Fruit fly (Drosophila melanogaster) ovary, adult (tissue): Measurements from ENCODE around the gene CG31326.

Experiments
- CG17801 ChIP-seq: fragments of 200-800 bp; optimal IDR thresholded peaks from 2 replicates; lab custom pipeline; 2019; ENCODE audit warnings: missing biosample characterization, mild to moderate bottlenecking, missing genetic modification characterization, moderate library complexity; ENCODE audit not compliant: partially characterized antibody

CG31326 gene

DNA sequence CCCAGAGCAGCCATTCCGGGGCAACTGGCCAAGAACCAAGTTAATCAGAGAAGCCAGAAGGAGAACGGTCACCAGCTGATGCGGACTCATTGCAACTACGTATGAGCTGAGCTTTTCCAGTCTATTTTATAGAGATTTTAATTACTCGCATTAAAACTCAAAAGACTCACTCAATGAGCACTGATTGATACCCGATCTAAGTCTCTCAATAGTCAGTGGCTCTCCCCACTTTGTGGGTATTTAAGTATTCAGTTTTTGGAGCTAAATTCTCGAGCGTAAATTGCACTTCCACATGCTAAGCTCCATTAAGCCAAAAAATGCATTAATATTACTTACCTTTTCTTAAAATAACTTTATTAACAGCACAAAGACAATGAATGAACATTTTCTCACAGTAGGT lies at the start of gene CG31326:
TSS of gene CG31326 (minus strand) at position 101 of the 400 bp plus-strand sequence.
- TF ChIP-seq CG17801 (GFP tag; lab: Kevin White, UChicago), result no peak

DNA sequence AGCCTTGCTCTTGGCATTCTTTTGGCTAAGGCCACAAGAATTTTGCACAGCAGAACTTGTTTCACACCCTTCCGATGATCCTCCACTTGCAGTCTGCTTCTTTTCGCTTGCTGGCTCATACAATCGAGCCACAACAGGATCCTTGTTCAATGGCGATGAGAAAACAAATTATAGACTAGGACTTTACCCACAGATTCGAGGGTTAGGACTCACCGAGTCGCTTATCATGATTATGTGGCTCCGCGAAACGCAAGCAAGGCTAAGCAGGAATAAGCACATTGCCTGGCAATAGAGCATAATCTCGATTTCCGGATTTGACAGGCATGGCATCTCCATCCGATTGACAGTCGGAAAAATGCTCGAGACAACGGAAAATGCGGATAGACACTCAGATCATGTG lies 42.1 kb upstream of the CG31326 start, which contains the start of the genes CG14839 and CG14841:
TSS of gene CG14839 (plus strand) at position 301 of the 400 bp plus-strand sequence.
TSS of gene CG14841 (minus strand) at position 332 of the 400 bp plus-strand sequence.
- TF ChIP-seq CG17801 (GFP tag; lab: Kevin White, UChicago), result no peak

DNA sequence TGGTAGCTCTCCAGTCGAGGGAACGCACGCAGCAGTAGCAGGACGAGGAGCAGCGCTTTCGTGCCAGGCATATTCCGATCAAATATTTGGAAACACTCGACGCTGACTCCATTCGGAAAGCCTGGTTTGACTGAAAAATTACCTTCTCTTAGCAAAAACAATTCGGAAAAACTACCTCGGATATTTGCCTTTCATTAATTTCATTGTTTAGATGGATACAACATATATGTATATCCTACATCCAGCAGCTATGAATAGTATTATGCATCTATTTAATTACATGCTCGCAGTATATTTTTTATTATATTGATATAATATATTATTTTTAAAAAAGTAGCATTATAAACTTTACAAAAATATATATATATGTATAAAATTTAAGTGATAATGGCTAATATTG lies 41.1 kb upstream of the CG31326 start, which contains the start of gene CG14840:
TSS of gene CG14840 (minus strand) at position 101 of the 400 bp plus-strand sequence.
- no peak for TF ChIP-seq CG17801 (GFP tag; lab: Kevin White, UChicago)

DNA sequence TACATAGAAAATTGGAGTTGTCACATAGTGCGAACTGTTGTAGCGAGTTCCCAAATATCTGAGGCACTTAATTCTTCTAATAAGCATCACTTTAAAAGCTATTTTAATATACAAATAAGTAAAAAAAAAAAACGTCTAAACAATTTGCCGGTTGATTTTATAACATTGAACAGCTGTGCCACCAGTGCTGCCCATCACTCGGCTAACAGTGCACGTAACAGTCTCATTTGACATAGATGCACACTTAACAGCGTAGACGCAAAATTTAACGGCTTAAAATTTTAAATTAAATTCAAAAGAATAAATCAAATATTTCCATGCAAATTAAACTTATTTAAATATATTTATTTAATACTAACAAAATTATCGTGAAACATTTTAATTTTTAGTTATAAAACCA lies 39.8 kb upstream of the CG31326 start, which contains the start of gene MetRS-m:
TSS of gene MetRS-m (minus strand) at position 171 of the 400 bp plus-strand sequence.
- TF ChIP-seq CG17801 (GFP tag; lab: Kevin White, UChicago), result no peak

DNA sequence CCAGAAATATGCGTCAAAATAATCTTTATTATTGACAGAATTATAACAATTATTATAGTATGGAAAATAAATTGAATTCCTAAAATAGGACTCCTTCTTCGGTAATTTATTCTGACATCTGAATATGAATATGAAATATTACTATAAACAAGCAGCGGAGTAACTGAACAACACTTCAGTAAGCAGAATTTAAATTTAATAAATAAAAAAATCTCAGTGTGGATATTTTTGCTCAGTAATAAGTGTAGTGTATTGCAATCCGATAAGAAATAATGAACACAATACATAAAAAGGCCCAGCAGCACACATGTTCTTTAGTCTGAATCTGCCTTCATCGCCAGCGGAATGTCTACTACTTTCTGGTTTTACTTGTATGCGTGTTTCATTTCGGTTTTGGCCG lies 35.8 kb upstream of the CG31326 start, which contains the start of gene CG43179:
TSS of gene CG43179 (plus strand) at position 301 of the 400 bp plus-strand sequence.
- TF ChIP-seq CG17801 (GFP tag; lab: Kevin White, UChicago), result no peak

DNA sequence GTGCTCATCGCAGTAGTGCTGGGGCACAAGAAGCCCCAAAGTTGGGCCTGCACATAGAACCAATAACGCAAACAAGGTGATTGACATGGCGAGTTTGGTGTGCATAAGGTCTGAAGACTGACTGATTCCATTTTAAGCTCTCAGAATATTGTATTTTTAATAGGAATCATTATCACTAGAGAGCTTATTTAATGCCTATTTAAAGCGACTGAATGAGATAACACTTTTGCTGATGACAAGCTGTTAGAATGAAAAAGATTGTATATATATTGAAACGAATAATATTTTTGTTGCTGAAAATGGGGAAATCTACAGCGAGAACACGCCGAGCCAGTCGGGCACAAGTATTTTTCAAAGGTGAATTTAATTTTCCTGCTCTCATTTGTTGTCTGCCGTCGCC lies 25.4 kb upstream of the CG31326 start, which contains the start of gene CG9616:
TSS of gene CG9616 (minus strand) at position 101 of the 400 bp plus-strand sequence.
- TF ChIP-seq CG17801 (GFP tag; lab: Kevin White, UChicago), result no peak

DNA sequence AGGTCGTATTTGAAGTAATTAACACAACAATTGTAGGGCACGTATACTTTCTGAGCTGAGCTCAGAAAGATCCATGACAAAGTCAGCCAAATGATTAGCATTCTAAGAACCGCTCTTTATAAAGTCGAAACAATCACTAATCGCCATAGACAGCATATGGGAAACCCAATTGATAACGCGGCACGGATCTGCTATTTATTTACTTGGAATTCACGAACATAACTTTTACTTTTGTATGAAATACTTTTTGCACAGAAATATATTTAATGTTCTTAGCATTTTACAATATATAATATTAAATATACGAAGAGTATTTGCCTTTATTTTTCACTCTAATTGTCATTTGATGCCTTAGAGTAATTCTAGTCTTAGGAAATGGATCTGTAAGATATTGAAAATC lies 24.6 kb upstream of the CG31326 start, which contains the start of gene CG43291:
TSS of gene CG43291 (minus strand) at position 101 of the 400 bp plus-strand sequence.
- TF ChIP-seq CG17801 (GFP tag; lab: Kevin White, UChicago), result no peak

DNA sequence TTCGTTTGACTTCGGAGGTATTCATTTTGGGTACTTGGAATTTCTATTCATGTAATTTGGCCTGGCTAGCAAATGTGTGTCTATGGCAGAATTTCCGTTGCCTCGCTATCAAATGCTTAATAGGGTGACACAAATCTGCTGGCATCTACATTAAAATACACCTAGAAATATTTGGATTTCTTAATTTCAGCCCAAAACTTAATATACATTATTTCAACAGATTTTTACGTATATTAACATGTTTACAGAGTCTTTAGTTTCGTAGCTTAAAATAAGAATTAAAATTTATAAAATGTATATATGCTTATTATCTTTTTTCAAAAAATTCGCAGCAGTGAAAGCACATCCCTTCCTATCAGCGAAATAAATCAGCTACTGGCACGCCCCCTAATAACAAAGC lies 9.0 kb upstream of the CG31326 start, which contains the start of gene CG9624:
TSS of gene CG9624 (minus strand) at position 101 of the 400 bp plus-strand sequence.
- no peak for TF ChIP-seq CG17801 (GFP tag; lab: Kevin White, UChicago)

DNA sequence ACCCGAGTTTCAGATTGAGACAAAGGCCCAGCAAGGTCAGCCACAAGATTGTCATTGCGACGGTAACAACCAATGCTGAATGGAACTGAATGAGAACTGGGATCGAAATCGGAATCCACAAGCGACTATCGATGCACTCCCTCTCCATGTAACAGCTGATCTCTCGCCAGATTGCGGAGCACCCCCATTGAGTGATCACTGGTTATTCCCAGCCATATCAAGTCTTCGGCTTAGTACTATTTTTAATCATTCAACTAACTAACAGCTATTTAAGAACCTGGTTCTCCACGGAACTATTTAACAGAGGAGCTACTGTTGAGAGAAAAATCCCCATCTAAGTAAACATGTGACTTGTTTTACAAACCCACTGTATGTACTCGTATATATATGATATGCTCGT lies 6.7 kb upstream of the CG31326 start, which contains the start of gene CG9631:
TSS of gene CG9631 (minus strand) at position 101 of the 400 bp plus-strand sequence.
- TF ChIP-seq CG17801 (GFP tag; lab: Kevin White, UChicago), result no peak

DNA sequence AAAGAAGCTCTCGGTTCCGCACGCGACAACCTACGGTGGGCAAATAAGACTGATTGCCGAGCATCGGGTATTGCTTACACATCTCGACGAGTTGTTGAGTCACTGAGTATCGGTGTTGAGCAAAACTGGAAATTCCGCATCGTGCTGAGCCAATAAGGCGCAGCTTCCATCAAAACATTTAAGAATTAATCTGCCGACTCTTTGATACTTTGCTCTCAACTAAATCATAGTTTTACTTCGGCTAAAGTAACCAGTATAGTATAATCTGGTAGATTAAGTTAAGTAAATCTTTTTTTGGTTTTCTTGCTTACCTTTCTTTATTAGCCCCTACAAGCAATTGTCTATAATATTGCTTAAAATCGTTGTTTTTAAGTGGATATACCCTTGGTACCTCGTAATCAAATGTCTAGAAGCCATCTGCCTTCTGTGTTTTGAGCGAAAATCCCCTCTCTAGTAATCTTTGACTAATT lies 4.1 kb upstream of the CG31326 start, which contains the start of gene Sp212:
TSS of gene Sp212 (minus strand) at position 51 of the 470 bp plus-strand sequence.
- no peak for TF ChIP-seq CG17801 (GFP tag; lab: Kevin White, UChicago)

DNA sequence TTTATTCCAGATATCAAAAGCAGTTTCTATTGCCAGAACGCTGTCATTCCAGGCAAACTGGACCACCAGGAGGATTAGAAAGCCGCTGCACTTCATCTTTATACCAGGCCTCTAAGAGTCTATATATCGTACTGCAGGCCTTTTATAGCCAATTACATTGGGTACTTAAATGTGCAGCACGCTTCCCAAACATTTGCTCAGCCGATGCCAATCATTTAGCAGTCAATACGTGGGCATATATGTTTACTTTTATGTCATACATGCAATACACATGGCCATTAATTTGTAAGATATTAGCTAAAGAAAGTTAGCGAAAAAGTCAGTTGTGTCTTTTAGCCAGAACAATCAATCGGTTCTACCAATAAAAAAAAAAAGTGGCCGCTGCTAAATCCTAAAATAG lies 1.5 kb upstream of the CG31326 start, which contains the start of gene CG33109:
TSS of gene CG33109 (minus strand) at position 101 of the 400 bp plus-strand sequence.
- no peak for TF ChIP-seq CG17801 (GFP tag; lab: Kevin White, UChicago)

DNA sequence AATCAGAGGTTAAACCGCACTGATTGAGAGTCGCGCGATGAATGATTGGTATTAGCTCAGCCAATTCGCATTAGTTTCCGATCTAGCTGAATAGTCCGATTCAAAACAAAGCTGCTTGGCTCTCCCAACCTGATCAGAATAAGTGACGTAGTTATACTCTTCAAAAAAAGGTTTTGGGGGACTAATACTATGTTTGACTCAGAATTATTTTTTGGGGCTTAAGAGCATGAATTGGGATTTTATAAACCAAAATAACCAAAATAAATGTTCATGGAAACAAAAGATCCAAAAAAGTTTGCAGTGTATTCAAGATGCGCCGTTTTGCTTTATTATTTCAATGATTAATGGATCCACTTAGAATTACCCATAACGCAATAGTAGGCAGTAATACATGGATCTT lies 2.2 kb downstream of the CG31326 start, which contains the start of gene CG9649:
TSS of gene CG9649 (minus strand) at position 44 of the 400 bp plus-strand sequence.
- no peak for TF ChIP-seq CG17801 (GFP tag; lab: Kevin White, UChicago)

DNA sequence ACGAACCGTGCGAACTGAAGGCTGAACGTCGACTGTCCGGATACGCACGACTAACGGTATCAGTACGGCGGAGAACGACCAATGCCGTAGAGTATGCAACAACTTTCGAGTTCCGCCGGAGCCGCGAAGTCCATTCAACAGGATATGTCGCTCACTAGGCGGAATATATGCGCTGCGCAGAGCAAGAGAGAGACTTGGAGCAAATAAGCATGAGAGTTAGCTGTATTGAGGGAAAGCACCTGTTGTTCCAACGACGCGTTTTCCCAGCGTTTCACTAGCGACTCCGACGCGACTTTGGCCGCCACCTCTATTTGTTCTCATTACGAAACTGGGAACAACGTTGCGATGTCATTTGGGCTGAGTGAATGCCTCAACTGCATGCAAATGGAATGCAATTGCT lies 5.2 kb downstream of the CG31326 start, which contains the start of gene Dop1R1:
TSS of gene Dop1R1 (minus strand) at position 35 of the 400 bp plus-strand sequence.
- TF ChIP-seq CG17801 (GFP tag; lab: Kevin White, UChicago), result no peak
